Fruit fly (Drosophila melanogaster) Kc167 (cell line): ENCODE data around the gene fiz.

ENCODE experiments used
- Myc ChIP-seq: fragments of >200 bp; optimal IDR thresholded peaks from 2 replicates; lab custom pipeline; 2017; ENCODE audit warnings: missing external identifiers
- Sin3A ChIP-seq: fragments of >200 bp; optimal IDR thresholded peaks from 2 replicates; lab custom pipeline; 2018; ENCODE audit warnings: missing external identifiers
- h ChIP-seq: fragments of >200 bp; optimal IDR thresholded peaks from 3 replicates; lab custom pipeline; 2018; ENCODE audit warnings: missing external identifiers
- insv ChIP-seq: fragments of >200 bp; optimal IDR thresholded peaks from 3 replicates; lab custom pipeline; 2018; ENCODE audit warnings: missing external identifiers
- psq ChIP-seq: fragments of >200 bp; optimal IDR thresholded peaks from 2 replicates; lab custom pipeline; 2017; ENCODE audit warnings: missing external identifiers
- ttk ChIP-seq: sonication (Bioruptor generic); optimal IDR thresholded peaks from 2 replicates; lab custom pipeline; 2017; ENCODE audit warnings: missing external identifiers

fiz gene

dm6 chrX:14909658-14910378 lies at the start of gene fiz:
TSS of gene fiz (minus strand) at chrX:14909708.
- TF ChIP-seq Sin3A (lab: Kevin White, UChicago) (no peak), h (no peak), Myc (lab: Kevin White, UChicago) (no peak), psq (lab: Kevin White, UChicago) (no peak), ttk (lab: Kevin White, UChicago) (no peak), insv (lab: Kevin White, UChicago) (no peak)

DNA sequence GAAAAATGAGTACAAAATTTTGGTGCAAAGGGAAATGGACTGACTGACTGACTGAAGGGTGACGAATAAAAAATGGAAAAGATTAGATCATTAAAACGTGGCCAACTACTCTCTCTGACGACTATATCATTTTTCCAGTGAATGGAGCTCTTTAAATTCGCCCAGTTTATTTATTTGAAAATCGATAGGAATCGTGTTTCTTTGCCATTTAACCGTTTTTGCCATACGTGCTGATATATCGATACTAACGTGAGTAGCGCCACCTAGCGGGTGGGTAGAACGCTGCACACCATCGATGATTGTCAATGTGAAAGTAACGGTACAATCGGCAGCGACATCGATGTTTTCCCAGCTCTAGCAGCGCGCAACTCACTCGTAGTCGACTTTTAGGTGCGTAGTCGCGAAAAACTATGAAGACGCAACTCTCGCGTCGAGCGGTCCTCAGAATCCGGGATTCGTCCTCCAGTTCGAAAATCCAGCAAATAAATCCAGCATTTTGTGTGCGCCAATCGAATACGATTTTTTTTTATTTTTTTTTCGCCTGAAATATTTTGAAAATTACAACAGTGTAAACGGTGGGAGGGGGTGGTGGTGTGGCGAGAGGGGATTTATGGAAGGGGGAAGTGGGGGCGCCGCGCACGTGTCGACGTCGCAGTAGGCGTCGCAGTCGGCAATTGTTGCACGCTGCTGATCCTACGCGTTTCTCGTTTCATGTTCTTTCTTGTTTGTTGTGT lies 45.7 kb upstream of the fiz start, which contains the start of the genes CG9030 and eag:
CG9030 (minus strand) TSS at position 51 of the 734 bp plus-strand sequence.
eag (plus strand) TSS at position 428 of the 734 bp plus-strand sequence.
- TF ChIP-seq h = no peak
- no peak for TF ChIP-seq ttk (lab: Kevin White, UChicago)
- no peak for TF ChIP-seq psq (lab: Kevin White, UChicago)
- no peak for TF ChIP-seq Sin3A (lab: Kevin White, UChicago)
- no peak for TF ChIP-seq insv (lab: Kevin White, UChicago)
- no peak for TF ChIP-seq Myc (lab: Kevin White, UChicago)

dm6 chrX:14953896-14954295 lies 44.4 kb upstream of the fiz start:
- TF ChIP-seq Sin3A (lab: Kevin White, UChicago) (no peak), psq (lab: Kevin White, UChicago) (no peak)

DNA sequence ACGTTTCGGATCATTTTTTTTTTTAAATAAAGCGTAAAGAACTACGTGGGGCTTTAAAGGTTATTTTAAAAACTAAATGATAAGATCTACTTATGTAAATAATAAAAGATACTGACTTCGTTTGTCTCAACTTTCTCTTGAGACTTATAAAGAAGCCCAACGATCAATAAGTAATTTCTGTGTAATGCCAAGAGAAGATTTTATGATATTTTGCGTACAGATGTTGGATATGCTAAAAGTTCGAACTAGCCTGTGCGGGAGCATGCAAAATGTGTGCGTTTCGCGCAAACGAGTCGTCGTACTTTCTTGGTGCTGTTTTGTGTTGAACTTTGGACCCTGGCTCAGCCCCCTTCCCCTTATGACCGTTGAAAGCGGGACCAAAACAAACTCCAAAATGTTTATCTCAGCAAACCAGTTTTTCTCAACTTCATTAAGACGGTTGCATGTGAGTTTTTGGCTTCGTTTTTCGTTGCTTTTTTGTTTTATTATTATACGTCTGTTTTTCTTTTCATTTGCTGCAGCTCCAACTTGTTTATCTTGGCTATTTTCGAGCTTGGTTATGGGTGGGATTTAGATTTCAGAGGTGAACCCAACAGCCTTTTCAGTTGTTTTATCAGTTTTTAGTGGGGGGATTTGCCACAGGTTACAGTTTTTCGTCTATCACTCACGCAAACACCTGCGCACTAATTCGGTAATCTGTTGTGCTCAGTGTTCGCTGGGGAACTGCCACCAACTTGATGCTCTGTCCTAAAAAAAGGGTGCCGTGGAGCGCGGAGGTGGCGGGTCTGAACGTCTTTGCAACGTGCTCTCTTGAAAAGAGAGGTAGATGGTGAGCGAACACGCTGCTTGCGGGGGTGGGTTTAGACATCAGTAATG lies 43.6 kb upstream of the fiz start, which contains the start of gene pdgy:
pdgy (minus strand) TSS at position 688 of the 876 bp plus-strand sequence.
- no peak for TF ChIP-seq ttk (lab: Kevin White, UChicago)
- no peak for TF ChIP-seq psq (lab: Kevin White, UChicago)

DNA sequence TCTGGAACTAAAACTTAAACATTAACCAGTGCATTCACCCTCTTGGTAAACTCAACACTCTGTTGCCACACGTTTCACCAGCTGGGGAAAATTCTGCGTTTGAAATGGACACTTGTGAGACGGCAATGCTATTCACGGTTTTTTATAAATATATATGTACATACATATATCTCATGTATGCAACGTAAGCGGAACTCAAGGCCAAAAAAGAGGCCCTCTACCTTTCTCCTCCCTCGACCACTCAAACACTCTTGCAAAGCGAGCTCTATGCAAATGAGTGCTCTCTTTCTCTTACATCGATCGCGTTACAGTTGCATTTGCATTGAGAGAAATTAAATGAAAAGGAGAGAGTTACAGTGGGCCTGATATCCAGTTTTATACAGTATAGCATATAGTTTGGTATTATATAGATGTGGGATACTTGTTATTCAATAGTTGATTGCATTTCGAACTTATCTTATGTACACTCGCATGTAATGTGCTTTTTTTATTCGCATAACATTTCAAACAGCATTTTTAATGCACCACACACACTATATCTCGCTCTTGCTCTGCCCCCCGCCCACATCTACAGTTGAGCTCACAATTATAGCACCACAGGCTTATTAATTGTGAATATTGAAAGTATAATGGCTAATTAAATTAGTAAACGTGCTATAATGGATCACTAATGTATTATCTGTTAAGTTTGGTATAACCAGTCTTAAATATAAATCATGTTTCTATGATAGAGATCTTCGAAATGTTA lies 42.8 kb upstream of the fiz start:
- TF ChIP-seq ttk (lab: Kevin White, UChicago) = no peak
- TF ChIP-seq Myc (lab: Kevin White, UChicago) = no peak

dm6 chrX:14951346-14951862 lies 41.9 kb upstream of the fiz start:
- TF ChIP-seq Sin3A (lab: Kevin White, UChicago) (no peak), h (no peak), ttk (lab: Kevin White, UChicago) (no peak), Myc (lab: Kevin White, UChicago) (no peak), psq (lab: Kevin White, UChicago) (no peak), insv (lab: Kevin White, UChicago) (no peak)

- TF ChIP-seq insv (lab: Kevin White, UChicago) = no peak
- no peak for TF ChIP-seq Myc (lab: Kevin White, UChicago)
- no peak for TF ChIP-seq psq (lab: Kevin White, UChicago)
- TF ChIP-seq h = no peak
- no peak for TF ChIP-seq ttk (lab: Kevin White, UChicago)
- TF ChIP-seq Sin3A (lab: Kevin White, UChicago) = no peak
These were observed 41.1 kb upstream of the fiz start for dm6 chrX:14950273-14951272.

DNA sequence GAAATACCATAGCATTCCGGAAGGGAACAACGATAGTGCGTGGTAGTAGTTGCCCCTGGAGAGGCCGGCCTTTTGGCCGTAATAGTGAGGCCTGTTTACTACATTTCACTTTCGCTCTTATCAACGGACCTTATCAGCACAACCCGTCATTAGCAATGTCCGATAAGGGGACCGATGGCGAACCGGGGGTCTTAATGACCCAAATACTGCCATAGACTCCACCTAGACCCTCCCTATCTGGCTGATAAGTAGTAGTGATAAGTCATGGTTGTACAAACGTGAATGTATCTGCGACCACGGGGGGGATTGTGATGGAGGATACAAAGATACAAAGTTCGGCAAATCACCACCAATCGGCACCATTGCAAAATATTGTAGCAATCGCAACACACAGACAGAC lies 39.7 kb upstream of the fiz start:
- TF ChIP-seq h (no peak), Myc (lab: Kevin White, UChicago) (no peak), psq (lab: Kevin White, UChicago) (no peak), insv (lab: Kevin White, UChicago) (no peak), ttk (lab: Kevin White, UChicago) (no peak)

dm6 chrX:14947399-14947798 lies 37.9 kb upstream of the fiz start:
- TF ChIP-seq Myc (lab: Kevin White, UChicago) (no peak), insv (lab: Kevin White, UChicago) (no peak), psq (lab: Kevin White, UChicago) (no peak), Sin3A (lab: Kevin White, UChicago) (no peak), h (no peak), ttk (lab: Kevin White, UChicago) (no peak)

dm6 chrX:14946522-14946921 lies 37.0 kb upstream of the fiz start:
- TF ChIP-seq psq (lab: Kevin White, UChicago) = no peak
- no peak for TF ChIP-seq h
- no peak for TF ChIP-seq insv (lab: Kevin White, UChicago)
- no peak for TF ChIP-seq ttk (lab: Kevin White, UChicago)
- no peak for TF ChIP-seq Myc (lab: Kevin White, UChicago)
- TF ChIP-seq Sin3A (lab: Kevin White, UChicago) = no peak
